Fruit fly (Drosophila melanogaster) S2 (cell line): ENCODE measurements around the gene Best2.

Experiments
- CG8478 ChIP-seq: fragments of >200 bp; optimal IDR thresholded peaks from 2 replicates; lab custom pipeline; 2018
- CTCF ChIP-seq, 2 experiments: fragments of >200 bp; optimal IDR thresholded peaks; 2 replicates each; lab custom pipeline; 2018

- TF ChIP-seq CG8478 (lab: Kevin White, UChicago), result no peak
- no peak for TF ChIP-seq CTCF (optimal IDR thresholded peaks at IDR 0.05; lab: Kevin White, UChicago)
Observed at dm6 chr3L:6304859-6305258, 48.4 kb upstream of the Best2 start.
